Worm (Caenorhabditis elegans) whole organism, mixed stage, embryonic: ENCODE data around the gene tni-1.

Source experiments
- cnd-1 ChIP-seq: fragments of 200-800 bp; sonication (Bioruptor generic); optimal IDR thresholded peaks from 2 replicates; lab custom pipeline; 2018; ENCODE audit warnings: mild to moderate bottlenecking, missing genetic modification characterization, missing compliant biosample characterization
- elt-1 ChIP-seq: sonication (generic microtip); optimal IDR thresholded peaks from 2 replicates; lab custom pipeline; 2017; ENCODE audit warnings: missing genetic modification characterization, mild to moderate bottlenecking, missing compliant biosample characterization, antibody characterized with exemption, moderate library complexity, borderline replicate concordance; ENCODE audit not compliant: insufficient read depth
- lin-13 ChIP-seq: fragments of 150-350 bp; optimal IDR thresholded peaks from 2 replicates; lab custom pipeline; 2014; ENCODE audit warnings: missing biosample characterization, missing genetic modification characterization
- nhr-28 ChIP-seq: fragments of 150-350 bp; optimal IDR thresholded peaks from 2 replicates; lab custom pipeline; 2014; ENCODE audit warnings: missing biosample characterization, missing genetic modification characterization

ce11 chrX:11383359-11383758, 6.1 kb upstream of the tni-1 start:
- no peak for TF ChIP-seq nhr-28 (tag; lab: Kevin White, UChicago)
- TF ChIP-seq elt-1 (tag; lab: Kevin White, UChicago) = no peak
- no peak for TF ChIP-seq lin-13 (tag; lab: Kevin White, UChicago)
- TF ChIP-seq cnd-1 (tag; lab: Kevin White, UChicago) = no peak
